Fruit fly (Drosophila melanogaster) whole organism, wandering third instar larva: ENCODE data around the gene CG4042.

ENCODE experiments used
- Jra ChIP-seq: sonication (Bioruptor generic); optimal IDR thresholded peaks from 2 replicates; lab custom pipeline; 2016; ENCODE audit warnings: missing biosample characterization, missing genetic modification characterization
- Myc ChIP-seq: fragments of >200 bp; optimal IDR thresholded peaks from 2 replicates; lab custom pipeline; 2017
- fru ChIP-seq: fragments of 200-800 bp; sonication (Bioruptor generic); optimal IDR thresholded peaks from 3 replicates; lab custom pipeline; 2016; ENCODE audit warnings: missing biosample characterization, mild to moderate bottlenecking, missing genetic modification characterization
- h ChIP-seq: fragments of 200-800 bp; sonication (Bioruptor generic); optimal IDR thresholded peaks from 3 replicates; lab custom pipeline; 2016; ENCODE audit warnings: missing biosample characterization, mild to moderate bottlenecking, missing genetic modification characterization
- lola ChIP-seq: fragments of >200 bp; optimal IDR thresholded peaks from 2 replicates; lab custom pipeline; 2017; ENCODE audit warnings: missing biosample characterization, missing genetic modification characterization
- pan ChIP-seq: fragments of >200 bp; optimal IDR thresholded peaks from 2 replicates; lab custom pipeline; 2017
- psq ChIP-seq: fragments of 200-800 bp; sonication (Bioruptor generic); optimal IDR thresholded peaks from 3 replicates; lab custom pipeline; 2017; ENCODE audit warnings: missing biosample characterization, mild to moderate bottlenecking, missing genetic modification characterization, moderate library complexity

dm6 chr3L:20785742-20786427 is 14.6 kb upstream of the CG4042 start, which contains the start of gene Pcif1:
- no peak for TF ChIP-seq fru (GFP tag; lab: Kevin White, UChicago)
- no peak for TF ChIP-seq pan (lab: Kevin White, UChicago)
- no peak for TF ChIP-seq lola (GFP tag; lab: Kevin White, UChicago)
- no peak for TF ChIP-seq Jra (GFP tag; lab: Kevin White, UChicago)
- no peak for TF ChIP-seq psq (GFP tag; lab: Kevin White, UChicago)
- no peak for TF ChIP-seq Myc (lab: Kevin White, UChicago)
- TF ChIP-seq h (GFP tag; lab: Kevin White, UChicago): peak; percentile 50
